Worm (Caenorhabditis elegans) whole organism, early embryonic: ENCODE results near the gene srh-292.

Experiments
- B0310.2 ChIP-seq: sonication (generic microtip); optimal IDR thresholded peaks from 2 replicates; lab custom pipeline; 2016; ENCODE audit warnings: mild to moderate bottlenecking, missing genetic modification characterization, missing compliant biosample characterization
- F13C5.2 ChIP-seq: sonication (generic microtip); optimal IDR thresholded peaks from 2 replicates; lab custom pipeline; 2017; ENCODE audit warnings: mild to moderate bottlenecking, missing genetic modification characterization, inconsistent platforms, missing compliant biosample characterization
- aly-1 ChIP-seq: sonication (generic microtip); optimal IDR thresholded peaks from 2 replicates; lab custom pipeline; 2016; ENCODE audit warnings: missing genetic modification characterization, missing compliant biosample characterization
- ama-1 ChIP-seq: fragments of 150-350 bp; optimal IDR thresholded peaks from 2 replicates; lab custom pipeline; 2014
- ceh-13 ChIP-seq: fragments of 200-800 bp; sonication (Bioruptor generic); optimal IDR thresholded peaks from 2 replicates; lab custom pipeline; 2018; ENCODE audit warnings: mild to moderate bottlenecking, missing genetic modification characterization, missing compliant biosample characterization
- ceh-36 ChIP-seq: sonication (generic microtip); optimal IDR thresholded peaks from 2 replicates; lab custom pipeline; 2016; ENCODE audit warnings: missing genetic modification characterization, inconsistent platforms, missing compliant biosample characterization
- ets-7 ChIP-seq: sonication (generic microtip); optimal IDR thresholded peaks from 2 replicates; lab custom pipeline; 2016; ENCODE audit warnings: missing genotype, missing genetic modification characterization, missing compliant biosample characterization
- flt-1 ChIP-seq: fragments of 200-800 bp; sonication (Bioruptor generic); IDR thresholded peaks from 2 replicates; pipeline ENCODE4 v1.3.6; 2022; ENCODE audit warnings: missing genetic modification characterization, missing compliant biosample characterization
- hmg-4 ChIP-seq: fragments of 200-800 bp; sonication (Bioruptor generic); optimal IDR thresholded peaks from 2 replicates; lab custom pipeline; 2018; ENCODE audit warnings: mild to moderate bottlenecking, missing genetic modification characterization, missing compliant biosample characterization
- pes-1 ChIP-seq: fragments of 200-800 bp; sonication (Bioruptor generic); IDR thresholded peaks from 2 replicates; pipeline ENCODE4 v1.3.6; 2022; ENCODE audit warnings: missing genetic modification reagents, missing genetic modification characterization, missing compliant biosample characterization
- sea-1 ChIP-seq: fragments of 200-800 bp; sonication (Bioruptor generic); conservative IDR thresholded peaks from 2 replicates; pipeline ENCODE4 v1.3.6; 2022; ENCODE audit warnings: missing genetic modification characterization, missing compliant biosample characterization
- tbx-11 ChIP-seq: fragments of 200-800 bp; sonication (Bioruptor generic); IDR thresholded peaks from 2 replicates; pipeline ENCODE4 v1.3.6; 2022; ENCODE audit warnings: missing genetic modification characterization, missing compliant biosample characterization
- tra-4 ChIP-seq: sonication (generic microtip); optimal IDR thresholded peaks from 2 replicates; lab custom pipeline; 2017; ENCODE audit warnings: missing genetic modification characterization, missing compliant biosample characterization

DNA sequence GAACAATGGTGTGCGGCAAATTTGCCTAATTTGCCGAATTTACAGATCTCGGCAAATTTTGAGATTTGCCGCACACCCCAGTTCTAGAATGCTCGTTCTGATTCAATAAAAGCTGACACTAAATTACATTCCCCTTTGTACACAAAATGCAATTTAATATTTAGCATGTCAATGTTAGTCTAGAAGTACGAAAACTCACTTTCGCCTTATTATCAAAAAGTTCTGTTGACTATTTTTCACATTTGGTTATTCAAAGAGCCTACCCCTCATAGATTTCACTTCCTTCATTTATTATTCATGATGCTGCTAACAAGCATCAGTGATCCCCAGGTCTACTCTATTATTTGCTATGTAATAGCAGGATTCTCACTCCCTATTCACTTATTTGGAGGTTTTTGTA, 16.0 kb downstream of the srh-292 start, which contains the start of gene srh-298:
- TF ChIP-seq tra-4 (tag; lab: Kevin White, UChicago) (no peak), flt-1 (GFP tag; lab: Robert Waterston, UW) (no peak), F13C5.2 (no peak), ets-7 (tag; lab: Kevin White, UChicago) (no peak), sea-1 (GFP tag; lab: Robert Waterston, UW) (no peak), tbx-11 (no peak), ama-1 (no peak), aly-1 (no peak), hmg-4 (GFP tag; lab: Kevin White, UChicago) (no peak), B0310.2 (tag; lab: Kevin White, UChicago) (no peak), ceh-36 (tag; lab: Kevin White, UChicago) (no peak), ceh-13 (GFP tag; lab: Kevin White, UChicago) (no peak), pes-1 (GFP tag; lab: Robert Waterston, UW) (no peak)
